Worm (Caenorhabditis elegans) whole organism, L4 larva: ENCODE data around the gene F25E5.9.

Experiments used
- F37D6.2 ChIP-seq: sonication (generic microtip); optimal IDR thresholded peaks from 2 replicates; lab custom pipeline; 2016; ENCODE audit warnings: mild to moderate bottlenecking, missing genetic modification characterization, missing compliant biosample characterization
- T26A8.4 ChIP-seq: fragments of 200-800 bp; sonication (Bioruptor generic); IDR thresholded peaks from 2 replicates; pipeline ENCODE4 v1.3.6; 2022; ENCODE audit warnings: missing genetic modification characterization, missing compliant biosample characterization
- Y75B8A.6 ChIP-seq: fragments of 200-800 bp; sonication (Bioruptor generic); IDR thresholded peaks from 2 replicates; pipeline ENCODE4 v1.3.6; 2022; ENCODE audit warnings: missing genetic modification reagents, missing genetic modification characterization, missing compliant biosample characterization
- ZK337.2 ChIP-seq: fragments of 200-800 bp; sonication (Bioruptor generic); IDR thresholded peaks from 2 replicates; pipeline ENCODE4 v1.3.6; 2022; ENCODE audit warnings: missing genetic modification reagents, missing genetic modification characterization, missing compliant biosample characterization
- aha-1 ChIP-seq: fragments of 150-350 bp; peaks from one replicate; lab custom pipeline; 2014; ENCODE audit warnings: missing biosample characterization, missing genetic modification characterization
- aly-2 ChIP-seq: sonication (generic microtip); optimal IDR thresholded peaks from 2 replicates; lab custom pipeline; 2018; ENCODE audit warnings: missing biosample characterization, missing genetic modification characterization
- attf-4 ChIP-seq: sonication (generic microtip); optimal IDR thresholded peaks from 3 replicates; lab custom pipeline; 2017; ENCODE audit warnings: missing biosample characterization, missing genetic modification characterization
- ceh-20 ChIP-seq: fragments of 200-800 bp; sonication (Bioruptor generic); IDR thresholded peaks from 2 replicates; pipeline ENCODE4 v1.3.6; 2022; ENCODE audit warnings: missing genetic modification reagents, missing genetic modification characterization, missing compliant biosample characterization
- ceh-62 ChIP-seq: sonication (generic microtip); optimal IDR thresholded peaks from 2 replicates; lab custom pipeline; 2017; ENCODE audit warnings: missing biosample characterization, missing genetic modification characterization
- cey-2 ChIP-seq: sonication (generic microtip); optimal IDR thresholded peaks from 3 replicates; lab custom pipeline; 2017; ENCODE audit warnings: missing genetic modification characterization, mild to moderate bottlenecking, missing compliant biosample characterization, antibody characterized with exemption, borderline replicate concordance; ENCODE audit not compliant: insufficient read depth
- ctbp-1 ChIP-seq: fragments of 200-800 bp; sonication (Bioruptor generic); IDR thresholded peaks from 2 replicates; pipeline ENCODE4 v1.3.6; 2022; ENCODE audit warnings: missing genetic modification reagents, missing genetic modification characterization, missing compliant biosample characterization
- daf-16 ChIP-seq, 3 experiments: sonication (generic microtip); optimal IDR thresholded peaks; 2 replicates each; lab custom pipeline; 2016 to 2017; ENCODE audit warnings: missing genetic modification characterization in 3 of 3, missing genetic modification reagents in 3 of 3, mild to moderate bottlenecking in 2 of 3, missing compliant biosample characterization in 2 of 3, missing biosample characterization in 1 of 3, moderate library complexity in 1 of 3
- dmd-9 ChIP-seq: fragments of 200-800 bp; sonication (Bioruptor generic); IDR thresholded peaks from 2 replicates; pipeline ENCODE4 v1.3.6; 2022; ENCODE audit warnings: missing genetic modification reagents, missing genetic modification characterization, missing compliant biosample characterization
- egl-27 ChIP-seq: sonication (generic microtip); optimal IDR thresholded peaks from 3 replicates; lab custom pipeline; 2017; ENCODE audit warnings: missing biosample characterization, missing genetic modification reagents, missing genetic modification characterization
- egl-43 ChIP-seq: fragments of 200-800 bp; sonication (Bioruptor generic); IDR thresholded peaks from 2 replicates; pipeline ENCODE4 v1.3.6; 2022; ENCODE audit warnings: missing genetic modification reagents, missing genetic modification characterization, missing compliant biosample characterization
- fos-1 ChIP-seq: fragments of 150-350 bp; optimal IDR thresholded peaks from 2 replicates; lab custom pipeline; 2014; ENCODE audit warnings: missing biosample characterization, missing genetic modification characterization
- gei-8 ChIP-seq: fragments of 200-800 bp; sonication (Bioruptor generic); optimal IDR thresholded peaks from 2 replicates; lab custom pipeline; 2018; ENCODE audit warnings: mild to moderate bottlenecking, missing genetic modification characterization, missing compliant biosample characterization
- hlh-11 ChIP-seq: fragments of 200-800 bp; sonication (Bioruptor generic); optimal IDR thresholded peaks from 2 replicates; lab custom pipeline; 2018; ENCODE audit warnings: mild to moderate bottlenecking, missing genetic modification characterization, missing compliant biosample characterization
- hlh-30 ChIP-seq: sonication (generic microtip); optimal IDR thresholded peaks from 2 replicates; lab custom pipeline; 2017; ENCODE audit warnings: antibody characterized with exemption, mild to moderate bottlenecking, missing genetic modification characterization, missing compliant biosample characterization; ENCODE audit not compliant: insufficient read depth
- hmg-1.1 ChIP-seq: fragments of 200-800 bp; sonication (Bioruptor generic); IDR thresholded peaks from 2 replicates; pipeline ENCODE4 v1.3.6; 2022; ENCODE audit warnings: missing genetic modification reagents, missing genetic modification characterization, missing compliant biosample characterization
- lin-39 ChIP-seq: fragments of 150-350 bp; optimal IDR thresholded peaks from 2 replicates; lab custom pipeline; 2014; ENCODE audit warnings: missing biosample characterization, missing genetic modification reagents, missing genetic modification characterization
- lir-3 ChIP-seq: sonication (generic microtip); optimal IDR thresholded peaks from 2 replicates; lab custom pipeline; 2016; ENCODE audit warnings: mild to moderate bottlenecking, missing genetic modification characterization, missing compliant biosample characterization
- lsy-2 ChIP-seq, 2 experiments: fragments of 150-350 bp in 1 of 2; sonication (generic microtip) in 1 of 2; optimal IDR thresholded peaks; 2 replicates each; lab custom pipeline; 2014 to 2017; ENCODE audit warnings: missing biosample characterization in 2 of 2, missing genetic modification characterization in 2 of 2
- mep-1 ChIP-seq: fragments of 150-350 bp; sonication (generic microtip); optimal IDR thresholded peaks from 3 replicates; lab custom pipeline; 2014; ENCODE audit warnings: missing biosample characterization, missing genetic modification characterization
- mes-2 ChIP-seq: sonication (generic microtip); optimal IDR thresholded peaks from 2 replicates; lab custom pipeline; 2016; ENCODE audit warnings: missing genotype, mild to moderate bottlenecking, missing genetic modification characterization, missing compliant biosample characterization; ENCODE audit not compliant: poor library complexity, severe bottlenecking
- mxl-3 ChIP-seq: fragments of 200-800 bp; sonication (Bioruptor generic); optimal IDR thresholded peaks from 2 replicates; lab custom pipeline; 2018; ENCODE audit warnings: mild to moderate bottlenecking, missing genetic modification characterization, missing compliant biosample characterization
- nhr-11 ChIP-seq: fragments of 150-350 bp; optimal IDR thresholded peaks from 2 replicates; lab custom pipeline; 2014; ENCODE audit warnings: missing biosample characterization, missing genetic modification characterization
- nhr-111 ChIP-seq: fragments of 200-800 bp; sonication (Bioruptor generic); optimal IDR thresholded peaks from 2 replicates; lab custom pipeline; 2018; ENCODE audit warnings: mild to moderate bottlenecking, missing genetic modification characterization, missing compliant biosample characterization
- nhr-25 ChIP-seq: sonication (generic microtip); optimal IDR thresholded peaks from 2 replicates; lab custom pipeline; 2017; ENCODE audit warnings: missing genetic modification characterization, mild to moderate bottlenecking, missing compliant biosample characterization, antibody characterized with exemption, moderate library complexity, borderline replicate concordance; ENCODE audit not compliant: insufficient read depth
- pha-4 ChIP-seq, 2 experiments: fragments of 150-350 bp in 1 of 2; fragments of 200-800 bp in 1 of 2; sonication (Bioruptor generic) in 1 of 2; IDR thresholded peaks in 1 of 2; optimal IDR thresholded peaks in 1 of 2; 2 replicates each; pipeline versions ENCODE4 v1.3.6 to Lab custom; 2014 to 2022; ENCODE audit warnings: missing genetic modification characterization in 2 of 2, missing genetic modification reagents in 2 of 2, missing biosample characterization in 1 of 2, missing compliant biosample characterization in 1 of 2
- set-16 ChIP-seq: fragments of 200-800 bp; sonication (Bioruptor generic); IDR thresholded peaks from 2 replicates; pipeline ENCODE4 v1.3.6; 2022; ENCODE audit warnings: missing genetic modification reagents, missing genetic modification characterization, missing compliant biosample characterization
- unc-130 ChIP-seq: sonication (generic microtip); optimal IDR thresholded peaks from 2 replicates; lab custom pipeline; 2016; ENCODE audit warnings: missing genetic modification reagents, missing genetic modification characterization, missing compliant biosample characterization
- unc-62 ChIP-seq, 3 experiments: fragments of 150-350 bp in 1 of 3; sonication (generic microtip); optimal IDR thresholded peaks in 2 of 3; peaks in 1 of 3; 1 replicate in 1 of 3; 2 replicates in 2 of 3; lab custom pipeline; 2014 to 2017; ENCODE audit warnings: missing biosample characterization in 3 of 3, missing genetic modification characterization in 3 of 3, missing genetic modification reagents in 3 of 3, missing genotype in 1 of 3
- zag-1 ChIP-seq: fragments of 150-350 bp; optimal IDR thresholded peaks from 2 replicates; lab custom pipeline; 2014; ENCODE audit warnings: missing biosample characterization, missing genetic modification characterization

The F25E5.9 gene

ce11 chrV:7432441-7433146, 5.1 kb downstream of the F25E5.9 start (continued):
- TF ChIP-seq hlh-30 (tag; lab: Kevin White, UChicago) (no peak), gei-8 (GFP tag; lab: Kevin White, UChicago) (no peak), aly-2 (no peak), lsy-2 (tag; optimal IDR thresholded peaks at IDR 0.05; lab: Kevin White, UChicago) (peak in 1 of 2 experiments; percentile 7), hlh-11 (tag; lab: Kevin White, UChicago) (peak; percentile 63), dmd-9 (no peak), fos-1 (tag; lab: Kevin White, UChicago) (no peak), T26A8.4 (peak; percentile 61; the same call in 1 of the 2 replicates), egl-43 (GFP tag; lab: Robert Waterston, UW) (peak; percentile 14; the same call in 1 of the 2 replicates), ceh-20 (GFP tag; lab: Robert Waterston, UW) (no peak), cey-2 (tag; lab: Kevin White, UChicago) (no peak)

DNA sequence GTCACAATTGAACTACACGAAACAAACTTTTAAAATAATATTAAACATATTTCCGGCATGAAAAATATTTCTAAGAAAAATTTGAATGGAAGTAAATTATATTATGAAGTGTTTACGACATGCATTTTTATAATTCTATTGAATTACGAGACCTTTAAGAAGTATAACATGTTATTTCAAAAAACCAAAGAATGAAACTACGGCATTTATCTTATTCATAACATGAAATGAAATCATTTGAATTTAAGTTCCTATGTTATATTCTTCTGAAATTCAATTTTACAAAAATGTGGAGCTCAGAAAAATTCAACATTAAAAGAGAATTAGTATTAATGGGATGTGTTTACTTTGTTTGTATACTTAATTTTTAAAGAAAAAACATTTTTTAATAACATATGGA, 6.7 kb downstream of the F25E5.9 start, which contains the start of gene srw-71:
TSS of gene srw-71 (minus strand) at position 101 of the 400 bp plus-strand sequence.
- TF ChIP-seq nhr-25 (no peak), nhr-11 (tag; lab: Kevin White, UChicago) (no peak), aha-1 (tag; lab: Kevin White, UChicago) (peak; percentile 11), unc-62 (GFP tag; optimal IDR thresholded peaks at IDR 0.05 in 1 of 2; lab: Kevin White, UChicago) (no peak), unc-62 (tag; optimal IDR thresholded peaks at IDR 0.05; lab: Kevin White, UChicago) (no peak), ZK337.2 (GFP tag; lab: Robert Waterston, UW) (no peak), aly-2 (no peak), mxl-3 (no peak), F37D6.2 (tag; lab: Kevin White, UChicago) (no peak)

ce11 chrV:7428880-7429279, 8.8 kb downstream of the F25E5.9 start, which contains the start of gene srw-69:
Gene srw-69, minus strand, starts transcription at chrV:7428980.
- TF ChIP-seq unc-130 (GFP tag; lab: Kevin White, UChicago) (no peak), mxl-3 (no peak), hmg-1.1 (GFP tag; lab: Robert Waterston, UW) (no peak), pha-4 (GFP tag; IDR thresholded peaks at IDR 0.05; lab: Robert Waterston, UW) (no peak), pha-4 (tag; optimal IDR thresholded peaks at IDR 0.05; lab: Kevin White, UChicago) (no peak), ctbp-1 (GFP tag; lab: Robert Waterston, UW) (no peak), Y75B8A.6 (GFP tag; lab: Robert Waterston, UW) (no peak), F37D6.2 (tag; lab: Kevin White, UChicago) (no peak), ZK337.2 (GFP tag; lab: Robert Waterston, UW) (no peak), mep-1 (tag; lab: Kevin White, UChicago) (no peak), zag-1 (tag; lab: Kevin White, UChicago) (no peak)

DNA sequence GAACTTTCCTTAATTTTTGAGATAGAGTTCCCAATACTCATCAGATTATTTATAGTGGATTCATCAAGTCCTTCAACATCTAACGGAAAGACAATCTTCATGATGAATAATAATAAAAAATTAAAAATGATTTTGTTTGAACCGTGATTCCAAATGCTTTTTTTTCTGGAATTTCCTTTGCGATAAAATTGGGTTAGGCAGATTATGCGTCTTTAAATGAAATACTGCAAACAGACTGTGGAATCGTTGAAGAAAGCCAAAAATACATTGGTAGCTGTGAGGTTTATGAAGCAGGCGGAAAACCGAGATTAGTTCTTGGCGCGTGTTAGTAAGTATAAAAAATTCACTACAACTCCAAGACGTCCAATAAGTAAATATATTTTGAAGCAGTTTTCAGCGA, 11.1 kb downstream of the F25E5.9 start, which contains the start of gene srw-68:
TSS of gene srw-68 (minus strand) at position 101 of the 400 bp plus-strand sequence.
- TF ChIP-seq mep-1 (tag; lab: Kevin White, UChicago) = no peak
- TF ChIP-seq egl-27 (tag; lab: Kevin White, UChicago) = no peak
- no peak for TF ChIP-seq mes-2
- TF ChIP-seq lir-3 (tag; lab: Kevin White, UChicago) = no peak
- TF ChIP-seq hlh-11 (tag; lab: Kevin White, UChicago) = no peak
- no peak for TF ChIP-seq nhr-11 (tag; lab: Kevin White, UChicago)
- no peak for TF ChIP-seq nhr-111
- no peak for TF ChIP-seq ceh-62 (tag; lab: Kevin White, UChicago)
- TF ChIP-seq T26A8.4 = no peak
- no peak for TF ChIP-seq unc-62 (GFP tag; optimal IDR thresholded peaks at IDR 0.05 in 1 of 2; lab: Kevin White, UChicago)
- no peak for TF ChIP-seq unc-62 (tag; optimal IDR thresholded peaks at IDR 0.05; lab: Kevin White, UChicago)
- TF ChIP-seq egl-43 (GFP tag; lab: Robert Waterston, UW) = no peak
- TF ChIP-seq daf-16 (GFP tag; optimal IDR thresholded peaks at IDR 0.05; lab: Kevin White, UChicago) = no peak
- no peak for TF ChIP-seq daf-16 (tag; optimal IDR thresholded peaks at IDR 0.05; lab: Kevin White, UChicago)
- no peak for TF ChIP-seq aly-2
- no peak for TF ChIP-seq ctbp-1 (GFP tag; lab: Robert Waterston, UW)
- TF ChIP-seq attf-4 (tag; lab: Kevin White, UChicago) = no peak
- TF ChIP-seq lin-39 = no peak
- no peak for TF ChIP-seq set-16
